Fruit fly (Drosophila melanogaster) whole organism, wandering third instar larva: ENCODE data around the gene CG13711.

Source experiments
- CG32264 ChIP-seq: fragments of 200-800 bp; sonication (Bioruptor generic); optimal IDR thresholded peaks from 2 replicates; lab custom pipeline; 2016; ENCODE audit warnings: missing biosample characterization, missing genetic modification characterization
- GATAd ChIP-seq: sonication (Bioruptor generic); optimal IDR thresholded peaks from 2 replicates; lab custom pipeline; 2016; ENCODE audit warnings: missing biosample characterization, missing genetic modification characterization
- Myc ChIP-seq: fragments of >200 bp; optimal IDR thresholded peaks from 2 replicates; lab custom pipeline; 2017
- pan ChIP-seq: fragments of >200 bp; optimal IDR thresholded peaks from 2 replicates; lab custom pipeline; 2017

DNA sequence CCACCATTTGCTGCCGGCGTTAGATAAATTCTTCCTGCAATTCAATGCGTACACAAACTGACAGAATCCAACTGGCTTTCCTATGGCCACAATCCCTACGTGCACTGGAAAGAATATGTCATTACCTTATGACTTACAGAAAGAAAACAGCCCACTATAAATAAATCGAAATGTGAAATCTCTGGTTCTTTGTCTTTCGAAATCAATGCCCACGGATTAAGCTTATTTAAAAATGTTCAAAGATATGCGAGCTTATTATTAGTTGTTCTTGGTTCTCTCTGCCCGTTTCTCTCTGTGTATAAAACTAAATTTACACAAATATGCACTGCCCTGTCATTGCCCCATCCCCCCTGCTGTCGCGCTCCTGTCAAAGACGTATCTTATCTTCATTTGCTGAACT, 12.5 kb upstream of the CG13711 start:
- TF ChIP-seq Myc (lab: Kevin White, UChicago) (no peak), GATAd (GFP tag; lab: Kevin White, UChicago) (no peak), CG32264 (GFP tag; lab: Kevin White, UChicago) (no peak), pan (lab: Kevin White, UChicago) (no peak)
